Worm (Caenorhabditis elegans) whole organism, L4 larva: ENCODE data around the gene str-84.

Experiments used
- aly-2 ChIP-seq: sonication (generic microtip); optimal IDR thresholded peaks from 2 replicates; lab custom pipeline; 2018; ENCODE audit warnings: missing biosample characterization, missing genetic modification characterization
- ctbp-1 ChIP-seq: fragments of 200-800 bp; sonication (Bioruptor generic); IDR thresholded peaks from 2 replicates; pipeline ENCODE4 v1.3.6; 2022; ENCODE audit warnings: missing genetic modification reagents, missing genetic modification characterization, missing compliant biosample characterization
- lin-13 ChIP-seq: fragments of 150-350 bp; optimal IDR thresholded peaks from 2 replicates; lab custom pipeline; 2014; ENCODE audit warnings: missing biosample characterization, missing genetic modification reagents, missing genetic modification characterization
- lin-29 ChIP-seq: fragments of 200-800 bp; sonication (Bioruptor generic); IDR thresholded peaks from 2 replicates; pipeline ENCODE4 v1.3.6; 2022; ENCODE audit warnings: missing genetic modification reagents, missing genetic modification characterization, missing compliant biosample characterization
- nhr-11 ChIP-seq: fragments of 150-350 bp; optimal IDR thresholded peaks from 2 replicates; lab custom pipeline; 2014; ENCODE audit warnings: missing biosample characterization, missing genetic modification characterization
- nhr-237 ChIP-seq: sonication (generic microtip); optimal IDR thresholded peaks from 2 replicates; lab custom pipeline; 2017; ENCODE audit warnings: missing biosample characterization, missing genetic modification characterization
- nhr-41 ChIP-seq: fragments of 200-800 bp; sonication (Bioruptor generic); IDR thresholded peaks from 2 replicates; pipeline ENCODE4 v1.3.6; 2022; ENCODE audit warnings: missing genetic modification reagents, missing genetic modification characterization, missing compliant biosample characterization
- pha-4 ChIP-seq, 2 experiments: fragments of 150-350 bp in 1 of 2; fragments of 200-800 bp in 1 of 2; sonication (Bioruptor generic) in 1 of 2; IDR thresholded peaks in 1 of 2; optimal IDR thresholded peaks in 1 of 2; 2 replicates each; pipeline versions ENCODE4 v1.3.6 to Lab custom; 2014 to 2022; ENCODE audit warnings: missing genetic modification characterization in 2 of 2, missing genetic modification reagents in 2 of 2, missing biosample characterization in 1 of 2, missing compliant biosample characterization in 1 of 2
- pqm-1 ChIP-seq: sonication (generic microtip); optimal IDR thresholded peaks from 2 replicates; lab custom pipeline; 2017; ENCODE audit warnings: missing biosample characterization, missing genetic modification characterization
- snpc-4 ChIP-seq: fragments of 150-350 bp; optimal IDR thresholded peaks from 2 replicates; lab custom pipeline; 2014; ENCODE audit warnings: missing biosample characterization, missing genetic modification characterization
- tag-97 ChIP-seq: fragments of 200-800 bp; sonication (Bioruptor generic); IDR thresholded peaks from 2 replicates; pipeline ENCODE4 v1.3.6; 2022; ENCODE audit warnings: missing genetic modification characterization, missing compliant biosample characterization
- zfp-3 ChIP-seq: fragments of 200-800 bp; sonication (Bioruptor generic); conservative IDR thresholded peaks from 2 replicates; pipeline ENCODE4 v1.3.6; 2022; ENCODE audit warnings: missing genetic modification reagents, missing genetic modification characterization, missing compliant biosample characterization
- zip-2 ChIP-seq: fragments of 150-350 bp; optimal IDR thresholded peaks from 2 replicates; lab custom pipeline; 2014; ENCODE audit warnings: missing biosample characterization, missing genetic modification characterization

ce11 chrV:8946142-8946541 lies 34.6 kb downstream of the str-84 start:
- TF ChIP-seq snpc-4 (tag; lab: Kevin White, UChicago) (no peak), nhr-11 (tag; lab: Kevin White, UChicago) (no peak), pha-4 (GFP tag; IDR thresholded peaks at IDR 0.05; lab: Robert Waterston, UW) (no peak), pha-4 (tag; optimal IDR thresholded peaks at IDR 0.05; lab: Kevin White, UChicago) (no peak), tag-97 (GFP tag; lab: Robert Waterston, UW) (no peak), zfp-3 (GFP tag; lab: Robert Waterston, UW) (no peak), zip-2 (tag; lab: Kevin White, UChicago) (no peak), lin-13 (GFP tag; lab: Kevin White, UChicago) (no peak), nhr-237 (tag; lab: Kevin White, UChicago) (no peak), aly-2 (no peak), nhr-41 (GFP tag; lab: Robert Waterston, UW) (no peak), ctbp-1 (no peak), lin-29 (GFP tag; lab: Robert Waterston, UW) (no peak), pqm-1 (tag; lab: Kevin White, UChicago) (no peak)
